Fruit fly (Drosophila melanogaster): ENCODE data around the gene CG11095.

dm6 chrX:13797538-13797937 lies 13.9 kb upstream of the CG11095 start, which contains the start of gene CG10996:
- TF ChIP-seq Pif1A (GFP tag; optimal IDR thresholded peaks at IDR 0.05) (no peak), CG14655 (GFP tag; optimal IDR thresholded peaks at IDR 0.05) (no peak), rn (GFP tag; IDR thresholded peaks at IDR 0.05) (no peak), D1 (tag; optimal IDR thresholded peaks at IDR 0.05) (no peak)

Measured in whole organism, pupa.